Fruit fly (Drosophila melanogaster): ENCODE results near the gene lz.
A peak's percentile ranks its signal among the peaks of the same experiment; 100 is the strongest.

lz gene

dm6 chrX:9243417-9243884 is 41.0 kb upstream of the lz start, which contains the start of the genes mxc and Larp7 (continued):
- TF ChIP-seq CG2129 (GFP tag; IDR thresholded peaks at IDR 0.05; ENCODE audit: partially characterized antibody) (peak; percentile 80), CG11560 (tag; IDR thresholded peaks at IDR 0.05) (0 out of 3 replicates have a peak, but pooled peaks have one; percentile 50), unpg (GFP tag; optimal IDR thresholded peaks at IDR 0.05) (no peak), fd96Cb (tag; optimal IDR thresholded peaks at IDR 0.05) (peak; percentile 3), wor (GFP tag; IDR thresholded peaks at IDR 0.05) (peak; percentile 39; the same call in 1 of the 2 replicates), Adf1 (GFP tag; IDR thresholded peaks at IDR 0.05) (0 out of 2 replicates have a peak, but pooled peaks have one; percentile 26), bab2 (GFP tag; optimal IDR thresholded peaks at IDR 0.05) (peak; percentile 59), CG2202 (tag; optimal IDR thresholded peaks at IDR 0.05) (no peak), Jarid2 (GFP tag; optimal IDR thresholded peaks at IDR 0.05) (no peak), CG12744 (GFP tag; optimal IDR thresholded peaks at IDR 0.05) (no peak), Side (GFP tag; optimal IDR thresholded peaks at IDR 0.05) (peak; percentile 61), MBD-R2 (GFP tag; IDR thresholded peaks at IDR 0.05) (peak; percentile 80), Elba2 (GFP tag; optimal IDR thresholded peaks at IDR 0.05) (peak; percentile 82), CG30020 (tag; optimal IDR thresholded peaks at IDR 0.05) (peak; percentile 58), Xrp1 (GFP tag; IDR thresholded peaks at IDR 0.05) (no peak; the same call in 1 of the 2 replicates), dysf (GFP tag; IDR thresholded peaks at IDR 0.05) (no peak; the same call in 2 of the 3 replicates), Dip3 (GFP tag; optimal IDR thresholded peaks at IDR 0.05) (peak; percentile 68), Abd-B (GFP tag; optimal IDR thresholded peaks at IDR 0.05) (peak; percentile 66), CG11456 (GFP tag; IDR thresholded peaks at IDR 0.05) (0 out of 3 replicates have a peak, but pooled peaks have one; percentile 44), MESR4 (GFP tag; optimal IDR thresholded peaks at IDR 0.05) (no peak), Xbp1 (GFP tag; optimal IDR thresholded peaks at IDR 0.05) (peak; percentile 69), CG4854 (GFP tag; optimal IDR thresholded peaks at IDR 0.05) (no peak), eyg (GFP tag; optimal IDR thresholded peaks at IDR 0.05) (peak; percentile 39), H15 (GFP tag; IDR thresholded peaks at IDR 0.05) (no peak), psq (GFP tag; optimal IDR thresholded peaks at IDR 0.05) (no peak), CG9609 (GFP tag; optimal IDR thresholded peaks at IDR 0.05) (peak; percentile 76), kay (GFP tag; optimal IDR thresholded peaks at IDR 0.05) (peak; percentile 14), Hr39 (optimal IDR thresholded peaks at IDR 0.05) (no peak), sisA (GFP tag; IDR thresholded peaks at IDR 0.05) (peak; percentile 66), chm (GFP tag; IDR thresholded peaks at IDR 0.05) (no peak), CG7556 (GFP tag; optimal IDR thresholded peaks at IDR 0.05) (no peak), bbx (GFP tag; IDR thresholded peaks at IDR 0.05; ENCODE audit: partially characterized antibody) (peak; percentile 62), CG9817 (tag; optimal IDR thresholded peaks at IDR 0.05) (peak; percentile 73), pros (GFP tag; optimal IDR thresholded peaks at IDR 0.05) (no peak), Max (GFP tag; optimal IDR thresholded peaks at IDR 0.05) (peak; percentile 68), C15 (GFP tag; IDR thresholded peaks at IDR 0.05) (no peak), CG14014 (GFP tag; IDR thresholded peaks at IDR 0.05) (peak; percentile 49; the same call in 1 of the 2 replicates), gcm2 (GFP tag; optimal IDR thresholded peaks at IDR 0.05) (no peak), CG14667 (GFP tag; IDR thresholded peaks at IDR 0.05) (0 out of 2 replicates have a peak, but pooled peaks have one; percentile 6), Dfd (GFP tag; optimal IDR thresholded peaks at IDR 0.05) (no peak), CG17328 (GFP tag; IDR thresholded peaks at IDR 0.05) (no peak), NC2β (GFP tag; optimal IDR thresholded peaks at IDR 0.05) (peak; percentile 36), PHDP (tag; optimal IDR thresholded peaks at IDR 0.05) (no peak), CG12104 (GFP tag; optimal IDR thresholded peaks at IDR 0.05) (peak; percentile 35), CTCF (GFP tag; optimal IDR thresholded peaks at IDR 0.05) (peak; percentile 11), ken (GFP tag; IDR thresholded peaks at IDR 0.05) (no peak), dmrt11E (tag; optimal IDR thresholded peaks at IDR 0.05) (peak; percentile 39), CG17568 (GFP tag; optimal IDR thresholded peaks at IDR 0.05) (no peak), CG3726 (GFP tag; IDR thresholded peaks at IDR 0.05) (no peak), CG13775 (GFP tag; optimal IDR thresholded peaks at IDR 0.05) (peak; percentile 61), sqz (GFP tag; optimal IDR thresholded peaks at IDR 0.05) (no peak), ash1 (GFP tag; optimal IDR thresholded peaks at IDR 0.05) (no peak)

Measured in whole organism, embryonic.